Fruit fly (Drosophila melanogaster): ENCODE data around the gene CG1307.

CG1307 gene

DNA sequence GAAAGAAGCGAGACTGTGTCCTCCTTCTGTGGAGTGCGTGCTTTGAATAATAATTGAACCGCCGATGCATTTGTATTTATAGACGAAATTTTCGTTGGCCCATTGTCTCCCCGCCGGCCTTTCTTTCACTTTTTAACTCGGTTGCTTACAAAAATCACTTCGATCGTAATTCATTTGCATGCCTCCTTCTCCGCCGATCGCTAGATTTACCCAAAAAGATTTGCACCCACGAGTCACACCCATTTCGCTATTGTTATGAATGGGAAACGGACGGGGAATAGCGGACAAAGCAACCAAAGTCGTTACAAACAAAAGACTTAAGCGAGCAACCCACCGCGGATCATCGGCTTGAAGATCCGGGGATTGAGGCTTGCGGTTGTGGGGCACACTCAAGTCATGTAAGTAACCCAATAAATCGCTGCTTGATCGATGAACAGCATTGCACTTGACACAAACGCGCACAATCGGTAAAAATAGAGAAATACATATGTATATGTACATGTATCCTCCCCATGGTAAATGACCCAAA lies 39.0 kb upstream of the CG1307 start, which contains the start of gene Ccp84Ac:
TSS of gene Ccp84Ac (minus strand) at position 51 of the 529 bp plus-strand sequence.
- TF ChIP-seq CG6808 (GFP tag; optimal IDR thresholded peaks at IDR 0.05) (no peak), fd59A (GFP tag; optimal IDR thresholded peaks at IDR 0.05) (no peak), topi (GFP tag; optimal IDR thresholded peaks at IDR 0.05) (no peak), acj6 (GFP tag; optimal IDR thresholded peaks at IDR 0.05) (no peak), CG6276 (GFP tag; optimal IDR thresholded peaks at IDR 0.05) (no peak), CG10669 (GFP tag; optimal IDR thresholded peaks at IDR 0.05) (no peak), ss (GFP tag; optimal IDR thresholded peaks at IDR 0.05) (no peak)

DNA sequence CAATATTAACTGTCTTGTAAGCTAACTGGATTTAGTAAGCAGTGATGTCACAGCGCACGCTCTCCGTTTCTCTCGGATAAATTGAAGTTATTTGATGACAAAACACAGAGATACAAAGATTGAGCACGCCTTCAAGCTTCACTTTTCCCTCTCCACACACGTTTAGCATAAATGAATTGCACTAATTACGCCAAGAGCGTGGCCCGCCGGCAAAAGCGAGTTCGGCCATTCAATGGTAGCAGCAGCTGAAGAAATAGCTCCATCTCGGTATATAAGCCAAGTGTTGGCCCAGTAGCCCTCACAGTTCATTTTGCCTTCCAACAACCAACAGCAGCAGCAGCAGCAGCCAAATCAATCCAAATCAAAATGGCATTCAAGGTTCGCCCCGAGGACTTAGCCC lies 35.2 kb upstream of the CG1307 start, which contains the start of gene Ccp84Ad:
TSS of gene Ccp84Ad (plus strand) at position 301 of the 400 bp plus-strand sequence.
- TF ChIP-seq CG10669 (GFP tag; optimal IDR thresholded peaks at IDR 0.05) (no peak), fd85E (GFP tag; optimal IDR thresholded peaks at IDR 0.05) (no peak), Ets21C (GFP tag; optimal IDR thresholded peaks at IDR 0.05) (no peak), Hr4 (GFP tag; optimal IDR thresholded peaks at IDR 0.05) (no peak)

DNA sequence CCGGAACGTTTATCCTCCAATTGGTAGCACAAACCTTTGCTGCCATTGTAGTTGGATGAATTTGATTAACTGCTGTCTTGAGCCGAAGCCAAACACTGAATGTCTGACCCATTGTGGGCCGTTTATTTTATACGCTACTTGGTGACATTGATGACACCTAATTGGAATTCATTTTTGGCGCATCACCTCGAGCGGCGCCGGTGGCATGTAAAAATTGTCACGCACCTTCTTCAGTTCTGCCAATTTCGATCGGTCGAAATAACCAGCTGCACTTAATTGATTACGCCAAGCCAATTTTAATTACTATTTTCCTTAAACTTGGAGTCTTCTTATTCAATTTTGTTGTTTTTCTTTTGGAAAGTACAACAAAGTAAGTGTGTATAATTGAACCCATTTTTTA lies 34.4 kb upstream of the CG1307 start, which contains the start of gene Ccp84Ae:
TSS of gene Ccp84Ae (minus strand) at position 101 of the 400 bp plus-strand sequence.
- TF ChIP-seq pdm3 (GFP tag; optimal IDR thresholded peaks at IDR 0.05), result no peak
- TF ChIP-seq CG9139 (GFP tag; optimal IDR thresholded peaks at IDR 0.05), result no peak
- no peak for TF ChIP-seq Hr38 (GFP tag; optimal IDR thresholded peaks at IDR 0.05)
- TF ChIP-seq lz (GFP tag; optimal IDR thresholded peaks at IDR 0.05), result no peak
- TF ChIP-seq Ets96B (tag; optimal IDR thresholded peaks at IDR 0.05), result no peak
- no peak for TF ChIP-seq Sox102F (GFP tag; optimal IDR thresholded peaks at IDR 0.05)
- no peak for TF ChIP-seq Blimp-1 (GFP tag; optimal IDR thresholded peaks at IDR 0.05)
- TF ChIP-seq Lpt (GFP tag; optimal IDR thresholded peaks at IDR 0.05), result no peak
- TF ChIP-seq Sox14 (GFP tag; optimal IDR thresholded peaks at IDR 0.05), result no peak
- TF ChIP-seq topi (GFP tag; optimal IDR thresholded peaks at IDR 0.05), result no peak
- no peak for TF ChIP-seq fd85E (GFP tag; optimal IDR thresholded peaks at IDR 0.05)
- no peak for TF ChIP-seq Eip75B (GFP tag; optimal IDR thresholded peaks at IDR 0.05)
- TF ChIP-seq CG11294 (GFP tag; IDR thresholded peaks at IDR 0.05), result no peak
- TF ChIP-seq CG31627 (GFP tag; optimal IDR thresholded peaks at IDR 0.05), result no peak
- no peak for TF ChIP-seq spab (GFP tag; optimal IDR thresholded peaks at IDR 0.05)
- no peak for TF ChIP-seq CG8632 (GFP tag; optimal IDR thresholded peaks at IDR 0.05)
- TF ChIP-seq CG6276 (GFP tag; optimal IDR thresholded peaks at IDR 0.05), result no peak

DNA sequence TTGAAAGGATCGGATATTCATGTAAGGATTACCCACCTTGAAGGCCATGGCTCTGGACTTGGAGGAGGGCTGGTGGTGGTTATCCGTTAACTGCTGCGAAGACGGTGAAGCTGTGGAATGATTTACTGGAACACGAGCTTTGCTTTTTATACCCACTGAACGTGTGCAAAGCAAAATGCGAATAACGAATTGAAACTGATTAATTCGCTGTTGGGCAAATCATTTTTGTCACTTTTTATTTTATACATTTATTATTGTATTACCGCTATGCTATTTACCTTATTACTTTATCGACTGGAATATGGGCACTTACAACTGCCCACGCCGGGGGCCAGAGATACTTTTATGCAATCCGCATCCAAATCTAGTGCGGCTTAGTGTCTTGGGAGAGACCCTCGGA lies 32.9 kb upstream of the CG1307 start, which contains the start of gene Ccp84Af:
TSS of gene Ccp84Af (minus strand) at position 101 of the 400 bp plus-strand sequence.
- no peak for TF ChIP-seq net (GFP tag; optimal IDR thresholded peaks at IDR 0.05)
- TF ChIP-seq CG10669 (GFP tag; optimal IDR thresholded peaks at IDR 0.05), result no peak
- TF ChIP-seq CG31627 (GFP tag; optimal IDR thresholded peaks at IDR 0.05), result no peak
- TF ChIP-seq CG11762 (GFP tag; optimal IDR thresholded peaks at IDR 0.05; ENCODE audit: insufficient read depth), result no peak
- no peak for TF ChIP-seq CG10631 (GFP tag; optimal IDR thresholded peaks at IDR 0.05)
- no peak for TF ChIP-seq Eip78C (GFP tag)
- TF ChIP-seq fkh (GFP tag; optimal IDR thresholded peaks at IDR 0.05), result no peak
- TF ChIP-seq achi (GFP tag; optimal IDR thresholded peaks at IDR 0.05), result no peak
- TF ChIP-seq dsx (GFP tag; optimal IDR thresholded peaks at IDR 0.05; ENCODE audit: poor library complexity, severe bottlenecking), result no peak
- no peak for TF ChIP-seq salr (GFP tag; optimal IDR thresholded peaks at IDR 0.05)
- no peak for TF ChIP-seq Lpt (GFP tag; optimal IDR thresholded peaks at IDR 0.05)
- no peak for TF ChIP-seq CG34406 (GFP tag; optimal IDR thresholded peaks at IDR 0.05)
- no peak for TF ChIP-seq CG3032 (tag; optimal IDR thresholded peaks at IDR 0.05)
- TF ChIP-seq svp (GFP tag), result no peak
- no peak for TF ChIP-seq Sox102F (GFP tag; optimal IDR thresholded peaks at IDR 0.05)
- TF ChIP-seq CG11294 (GFP tag; IDR thresholded peaks at IDR 0.05), result no peak
- TF ChIP-seq CG6792 (GFP tag; optimal IDR thresholded peaks at IDR 0.05), result no peak
- no peak for TF ChIP-seq lz (GFP tag; optimal IDR thresholded peaks at IDR 0.05)
- no peak for TF ChIP-seq acj6 (GFP tag; optimal IDR thresholded peaks at IDR 0.05)
- no peak for TF ChIP-seq CG9139 (GFP tag; optimal IDR thresholded peaks at IDR 0.05)

Data from whole organism, prepupa.